Worm (Caenorhabditis elegans): Measurements from ENCODE around the gene ctsa-4.1.

The ctsa-4.1 gene

DNA sequence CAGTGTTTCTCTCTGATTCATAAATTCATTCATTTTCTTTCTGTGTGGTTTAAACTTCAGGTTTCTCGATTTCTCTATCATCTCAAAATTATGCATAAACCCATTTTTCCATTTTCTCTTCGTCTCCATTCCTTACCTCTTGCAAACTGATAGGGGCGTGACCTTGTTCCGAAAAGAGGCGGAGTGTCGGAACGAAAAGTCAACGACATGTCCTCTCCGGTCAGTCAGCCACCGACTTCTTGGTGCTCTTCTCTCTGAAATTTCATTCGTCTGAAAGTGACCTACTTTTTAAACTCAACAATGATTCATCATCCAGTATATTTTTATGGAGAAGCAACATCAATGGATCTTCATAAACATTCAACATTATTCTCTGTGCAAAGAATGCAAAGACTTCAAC, 14.1 kb downstream of the ctsa-4.1 start, which contains the start of gene F58F12.12:
TSS of gene F58F12.12 (plus strand) at position 301 of the 400 bp plus-strand sequence.
- TF ChIP-seq ztf-26 (tag; optimal IDR thresholded peaks at IDR 0.05) (no peak), nhr-80 (tag; optimal IDR thresholded peaks at IDR 0.05) (peak; percentile 14)

DNA sequence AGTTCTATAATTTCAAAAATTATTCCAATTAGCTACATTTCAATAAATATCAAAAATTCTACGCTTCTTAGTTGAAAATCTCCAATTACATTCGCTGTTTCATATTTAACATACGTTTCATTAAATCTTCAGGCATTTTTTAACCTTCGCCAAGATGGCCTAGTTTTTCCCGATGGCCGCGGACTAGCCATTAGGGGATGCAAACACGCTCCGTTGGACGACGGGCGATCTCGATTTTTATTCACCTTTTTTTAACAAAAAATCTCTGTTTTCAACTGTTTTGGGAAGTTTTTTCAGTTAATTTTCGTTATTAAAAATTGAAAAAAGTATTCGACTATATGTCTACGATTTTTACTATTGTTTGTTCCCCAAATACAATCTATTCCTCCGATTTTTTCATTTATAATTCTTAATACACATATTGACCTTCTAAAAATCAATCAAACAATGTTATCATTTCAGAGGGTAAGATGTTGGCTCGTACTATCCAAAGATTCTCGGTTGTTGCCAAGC, 16.4 kb downstream of the ctsa-4.1 start, which contains the start of gene F58F12.1:
TSS of gene F58F12.1 (plus strand) at position 463 of the 513 bp plus-strand sequence.
- no peak for TF ChIP-seq cebp-1 (GFP tag; IDR thresholded peaks at IDR 0.05)
- TF ChIP-seq cebp-1 (tag; optimal IDR thresholded peaks at IDR 0.05): peak; percentile 10
- TF ChIP-seq unc-130 (GFP tag; optimal IDR thresholded peaks at IDR 0.05): peak; percentile 81
- peak; percentile 93 for TF ChIP-seq F23B12.7 (tag; optimal IDR thresholded peaks at IDR 0.05; ENCODE audit: insufficient read depth)
- no peak for TF ChIP-seq zfh-2 (GFP tag; conservative IDR thresholded peaks at IDR 0.05)
- peak; percentile 40 for TF ChIP-seq nhr-80 (tag; optimal IDR thresholded peaks at IDR 0.05)
- TF ChIP-seq ceh-91 (GFP tag; IDR thresholded peaks at IDR 0.05): peak; percentile 43
- TF ChIP-seq attf-5 (GFP tag; optimal IDR thresholded peaks at IDR 0.05): peak; percentile 63
- TF ChIP-seq tlf-1 (GFP tag; optimal IDR thresholded peaks at IDR 0.05): peak; percentile 5
- peak; percentile 21; the same call in 1 of the 2 replicates for TF ChIP-seq D2030.7 (GFP tag; IDR thresholded peaks at IDR 0.05)
- no peak for TF ChIP-seq snpc-1.3 (tag; optimal IDR thresholded peaks at IDR 0.05; ENCODE audit: insufficient read depth)
- TF ChIP-seq snpc-4 (GFP tag; optimal IDR thresholded peaks at IDR 0.05): peak; percentile 27
- peak in 2 of 4 experiments; percentile 24 to 57 for TF ChIP-seq snpc-4 (tag; optimal IDR thresholded peaks at IDR 0.05)
- no peak for TF ChIP-seq B0019.2 (GFP tag; conservative IDR thresholded peaks at IDR 0.05)
- no peak for TF ChIP-seq K11D2.4 (GFP tag; IDR thresholded peaks at IDR 0.05)
- peak; percentile 53 for TF ChIP-seq lsl-1 (GFP tag; optimal IDR thresholded peaks at IDR 0.05)
- no peak for TF ChIP-seq madf-3 (GFP tag; IDR thresholded peaks at IDR 0.05)
- TF ChIP-seq ceh-27 (GFP tag; optimal IDR thresholded peaks at IDR 0.05): peak; percentile 53
- peak; percentile 46 for TF ChIP-seq snpc-3.4 (tag; optimal IDR thresholded peaks at IDR 0.05)
- no peak for TF ChIP-seq somi-1 (GFP tag; optimal IDR thresholded peaks at IDR 0.05)
- no peak for TF ChIP-seq madf-8 (GFP tag; conservative IDR thresholded peaks at IDR 0.05)
- 0 out of 2 replicates have a peak, but pooled peaks have one; percentile 25 for TF ChIP-seq Y67H2A.10 (GFP tag; conservative IDR thresholded peaks at IDR 0.05)
- TF ChIP-seq sdz-38 (tag; optimal IDR thresholded peaks at IDR 0.05): no peak
- TF ChIP-seq F33H1.4 (GFP tag; IDR thresholded peaks at IDR 0.05): peak; percentile 15; the same call in 1 of the 2 replicates
- peak; percentile 46; the same call in 1 of the 2 replicates for TF ChIP-seq madf-6 (GFP tag; IDR thresholded peaks at IDR 0.05)
- peak; percentile 33; the same call in 1 of the 2 replicates for TF ChIP-seq ceh-100 (GFP tag; IDR thresholded peaks at IDR 0.05)
- TF ChIP-seq hmg-1.2 (GFP tag; IDR thresholded peaks at IDR 0.05): peak; percentile 38; the same call in 1 of the 2 replicates
- peak; percentile 45 for TF ChIP-seq lin-54 (GFP tag; optimal IDR thresholded peaks at IDR 0.05)
- TF ChIP-seq ZK185.1 (tag; optimal IDR thresholded peaks at IDR 0.05; ENCODE audit: poor library complexity, severe bottlenecking): peak; percentile 63
- peak; percentile 41 for TF ChIP-seq ztf-18 (tag; optimal IDR thresholded peaks at IDR 0.05)
- TF ChIP-seq mcd-1 (GFP tag; IDR thresholded peaks at IDR 0.05): peak; percentile 92
- peak; percentile 56 for TF ChIP-seq dox-1 (GFP tag; IDR thresholded peaks at IDR 0.05)
- TF ChIP-seq efl-1 (GFP tag; optimal IDR thresholded peaks at IDR 0.05): peak; percentile 13

DNA sequence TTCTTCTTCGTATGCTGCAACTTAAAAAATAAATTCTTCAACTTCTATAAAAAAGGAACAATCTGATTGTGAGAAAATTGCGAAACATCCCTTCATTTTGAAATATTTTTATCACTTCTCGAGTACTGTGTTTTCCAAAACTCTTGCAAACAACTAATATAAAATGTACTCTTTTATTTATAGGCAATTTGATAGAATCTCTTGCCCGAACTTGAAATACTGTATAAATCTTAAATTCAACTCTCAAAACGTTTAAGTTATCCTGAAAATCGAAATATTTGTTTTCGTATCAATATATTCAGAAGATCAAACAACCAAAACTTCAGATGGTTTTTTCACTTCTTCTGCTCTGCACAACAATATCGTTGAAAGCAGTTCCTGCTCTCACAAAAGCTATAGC, 19.7 kb downstream of the ctsa-4.1 start, which contains the start of gene F58F12.4:
TSS of gene F58F12.4 (plus strand) at position 301 of the 400 bp plus-strand sequence.
- TF ChIP-seq egl-44 (GFP tag; IDR thresholded peaks at IDR 0.05): no peak
- no peak for TF ChIP-seq ekl-4 (GFP tag; IDR thresholded peaks at IDR 0.05)
- TF ChIP-seq rcor-1 (GFP tag; IDR thresholded peaks at IDR 0.05): no peak
- no peak for TF ChIP-seq rec-8 (tag; optimal IDR thresholded peaks at IDR 0.05)
- no peak for TF ChIP-seq lin-26 (GFP tag; IDR thresholded peaks at IDR 0.05)
- no peak for TF ChIP-seq ceh-79 (tag; optimal IDR thresholded peaks at IDR 0.05)
